Worm (Caenorhabditis elegans) whole organism, late embryonic: Measurements from ENCODE around the gene apa-2.

Experiments
- K02D7.2 ChIP-seq: sonication (generic microtip); optimal IDR thresholded peaks from 2 replicates; lab custom pipeline; 2017; ENCODE audit warnings: mild to moderate bottlenecking, missing genetic modification characterization, missing compliant biosample characterization
- ama-1 ChIP-seq: fragments of 150-350 bp; optimal IDR thresholded peaks from 2 replicates; lab custom pipeline; 2014
- ceh-18 ChIP-seq: sonication (generic microtip); optimal IDR thresholded peaks from 2 replicates; lab custom pipeline; 2016; ENCODE audit warnings: missing genetic modification characterization, missing compliant biosample characterization
- ceh-48 ChIP-seq: sonication (generic microtip); optimal IDR thresholded peaks from 2 replicates; lab custom pipeline; 2016; ENCODE audit warnings: missing genetic modification characterization, inconsistent platforms, missing compliant biosample characterization
- dve-1 ChIP-seq: sonication (generic microtip); optimal IDR thresholded peaks from 2 replicates; lab custom pipeline; 2017; ENCODE audit warnings: antibody characterized with exemption, mild to moderate bottlenecking, missing genetic modification characterization, missing compliant biosample characterization
- elt-2 ChIP-seq: sonication (generic microtip); optimal IDR thresholded peaks from 2 replicates; lab custom pipeline; 2016; ENCODE audit warnings: missing genetic modification reagents, missing genetic modification characterization, missing compliant biosample characterization
- fkh-6 ChIP-seq: sonication (generic microtip); optimal IDR thresholded peaks from 2 replicates; lab custom pipeline; 2016; ENCODE audit warnings: missing genetic modification characterization, missing compliant biosample characterization
- hlh-6 ChIP-seq: sonication (generic microtip); optimal IDR thresholded peaks from 2 replicates; lab custom pipeline; 2016; ENCODE audit warnings: missing genotype, missing genetic modification characterization, missing compliant biosample characterization
- pqm-1 ChIP-seq: sonication (generic microtip); optimal IDR thresholded peaks from 2 replicates; lab custom pipeline; 2016; ENCODE audit warnings: missing genetic modification characterization, missing compliant biosample characterization
- rnt-1 ChIP-seq: sonication (generic microtip); optimal IDR thresholded peaks from 2 replicates; lab custom pipeline; 2016; ENCODE audit warnings: missing genetic modification characterization, missing compliant biosample characterization
- sox-4 ChIP-seq: sonication (generic microtip); optimal IDR thresholded peaks from 2 replicates; lab custom pipeline; 2017; ENCODE audit warnings: mild to moderate bottlenecking, missing genetic modification characterization, inconsistent platforms, missing compliant biosample characterization

- TF ChIP-seq sox-4 (tag; lab: Kevin White, UChicago) (no peak), fkh-6 (peak; percentile 22), ceh-18 (tag; lab: Kevin White, UChicago) (peak; percentile 33), hlh-6 (tag; lab: Kevin White, UChicago) (no peak), ama-1 (lab: Kevin White, UChicago) (no peak), rnt-1 (tag; lab: Kevin White, UChicago) (peak; percentile 55), dve-1 (tag; lab: Kevin White, UChicago) (no peak), pqm-1 (tag; lab: Kevin White, UChicago) (peak; percentile 3), elt-2 (peak; percentile 20), K02D7.2 (no peak), ceh-48 (tag; lab: Kevin White, UChicago) (peak; percentile 81)
Measured at ce11 chrX:9337832-9338231, 643 bp upstream of the apa-2 start.
